Worm (Caenorhabditis elegans) whole organism, L1 larva: ENCODE results near the gene sql-1.

Source experiments
- C04F5.9 ChIP-seq: sonication (generic microtip); optimal IDR thresholded peaks from 2 replicates; lab custom pipeline; 2016; ENCODE audit warnings: missing genetic modification characterization, missing compliant biosample characterization
- C16A3.4 ChIP-seq: fragments of 150-350 bp; optimal IDR thresholded peaks from 2 replicates; lab custom pipeline; 2014; ENCODE audit warnings: missing biosample characterization, missing genetic modification characterization
- C34B4.2 ChIP-seq: sonication (generic microtip); optimal IDR thresholded peaks from 2 replicates; lab custom pipeline; 2017; ENCODE audit warnings: mild to moderate bottlenecking, missing genetic modification characterization, missing compliant biosample characterization
- Y116A8C.19 ChIP-seq: sonication (generic microtip); optimal IDR thresholded peaks from 2 replicates; lab custom pipeline; 2016; ENCODE audit warnings: missing compliant biosample characterization, missing genetic modification characterization, borderline replicate concordance
- aha-1 ChIP-seq: fragments of 150-350 bp; optimal IDR thresholded peaks from 2 replicates; lab custom pipeline; 2014; ENCODE audit warnings: missing biosample characterization, missing genetic modification characterization
- ama-1 ChIP-seq: fragments of 150-350 bp; optimal IDR thresholded peaks from 2 replicates; lab custom pipeline; 2014
- blmp-1 ChIP-seq: fragments of 150-350 bp; optimal IDR thresholded peaks from 2 replicates; lab custom pipeline; 2014; ENCODE audit warnings: missing biosample characterization, missing genetic modification characterization
- ceh-63 ChIP-seq: fragments of 200-800 bp; sonication (Bioruptor generic); optimal IDR thresholded peaks from 2 replicates; lab custom pipeline; 2018; ENCODE audit warnings: mild to moderate bottlenecking, missing genetic modification characterization, missing compliant biosample characterization
- ceh-8 ChIP-seq: fragments of 200-800 bp; sonication (Bioruptor generic); optimal IDR thresholded peaks from 2 replicates; lab custom pipeline; 2018; ENCODE audit warnings: mild to moderate bottlenecking, missing genetic modification characterization, moderate library complexity, missing compliant biosample characterization
- ceh-82 ChIP-seq, 3 experiments: fragments of 150-350 bp in 1 of 3; sonication (generic microtip) in 2 of 3; optimal IDR thresholded peaks; 2 replicates each; lab custom pipeline; 2014 to 2017; ENCODE audit warnings: missing biosample characterization in 3 of 3, missing genetic modification characterization in 3 of 3
- ceh-88 ChIP-seq: fragments of 200-800 bp; sonication (Bioruptor generic); IDR thresholded peaks from 2 replicates; pipeline ENCODE4 v1.3.6; 2022; ENCODE audit warnings: missing genetic modification characterization, missing compliant biosample characterization
- ceh-90 ChIP-seq: sonication (generic microtip); optimal IDR thresholded peaks from 2 replicates; lab custom pipeline; 2016; ENCODE audit warnings: missing genetic modification characterization, missing compliant biosample characterization
- ces-1 ChIP-seq: fragments of 150-350 bp; optimal IDR thresholded peaks from 2 replicates; lab custom pipeline; 2014; ENCODE audit warnings: missing biosample characterization, missing genetic modification reagents, missing genetic modification characterization
- dpl-1 ChIP-seq, 3 experiments: fragments of 150-350 bp in 2 of 3; sonication (generic microtip) in 1 of 3; optimal IDR thresholded peaks; 2 replicates each; lab custom pipeline; 2014 to 2017; ENCODE audit warnings: missing biosample characterization in 3 of 3, missing genetic modification characterization in 3 of 3, missing genetic modification reagents in 3 of 3
- efl-1 ChIP-seq, 4 experiments: fragments of 150-350 bp; optimal IDR thresholded peaks in 3 of 4; peaks in 1 of 4; 1 replicate in 1 of 4; 2 replicates in 3 of 4; lab custom pipeline; 2014; ENCODE audit warnings: missing biosample characterization in 2 of 4, missing genetic modification characterization in 2 of 4, missing genetic modification reagents in 2 of 4
- efl-3 ChIP-seq: fragments of 200-800 bp; sonication (Bioruptor generic); optimal IDR thresholded peaks from 2 replicates; lab custom pipeline; 2018; ENCODE audit warnings: mild to moderate bottlenecking, missing genetic modification characterization, missing compliant biosample characterization
- egl-27 ChIP-seq, 2 experiments: fragments of 150-350 bp in 1 of 2; sonication (generic microtip); optimal IDR thresholded peaks; 3 replicates each; lab custom pipeline; 2017 to 2018; ENCODE audit warnings: missing biosample characterization in 2 of 2, missing genetic modification characterization in 2 of 2, missing genetic modification reagents in 2 of 2
- elt-2 ChIP-seq: sonication (generic microtip); optimal IDR thresholded peaks from 2 replicates; lab custom pipeline; 2016; ENCODE audit warnings: missing genetic modification characterization, mild to moderate bottlenecking, inconsistent platforms, missing compliant biosample characterization, missing genetic modification reagents
- ets-5 ChIP-seq: fragments of 200-800 bp; sonication (Bioruptor generic); IDR thresholded peaks from 2 replicates; pipeline ENCODE4 v1.3.6; 2022; ENCODE audit warnings: missing genetic modification characterization, missing compliant biosample characterization
- fkh-10 ChIP-seq: sonication (generic microtip); optimal IDR thresholded peaks from 2 replicates; lab custom pipeline; 2017; ENCODE audit warnings: missing biosample characterization, missing genetic modification reagents, missing genetic modification characterization
- fkh-4 ChIP-seq: sonication (generic microtip); optimal IDR thresholded peaks from 2 replicates; lab custom pipeline; 2016; ENCODE audit warnings: missing compliant biosample characterization, missing genetic modification characterization, borderline replicate concordance
- fos-1 ChIP-seq: fragments of 150-350 bp; optimal IDR thresholded peaks from 2 replicates; lab custom pipeline; 2014; ENCODE audit warnings: missing biosample characterization, missing genetic modification characterization
- hlh-17 ChIP-seq: fragments of 200-800 bp; sonication (Bioruptor generic); optimal IDR thresholded peaks from 2 replicates; lab custom pipeline; 2018; ENCODE audit warnings: missing genetic modification characterization, mild to moderate bottlenecking, missing compliant biosample characterization, moderate library complexity, borderline replicate concordance
- irx-1 ChIP-seq: sonication (generic microtip); optimal IDR thresholded peaks from 2 replicates; lab custom pipeline; 2016; ENCODE audit warnings: missing genetic modification characterization, missing compliant biosample characterization
- isw-1 ChIP-seq: fragments of 200-800 bp; sonication (Bioruptor generic); IDR thresholded peaks from 2 replicates; pipeline ENCODE4 v1.3.6; 2022; ENCODE audit warnings: missing genetic modification characterization, missing compliant biosample characterization
- jun-1 ChIP-seq: fragments of 150-350 bp; optimal IDR thresholded peaks from 2 replicates; lab custom pipeline; 2014; ENCODE audit warnings: missing biosample characterization, missing genetic modification reagents, missing genetic modification characterization
- lin-15B ChIP-seq: fragments of 150-350 bp; sonication (generic microtip); optimal IDR thresholded peaks from 3 replicates; lab custom pipeline; 2014; ENCODE audit warnings: missing biosample characterization, missing genetic modification characterization
- lir-3 ChIP-seq: sonication (generic microtip); optimal IDR thresholded peaks from 2 replicates; lab custom pipeline; 2016; ENCODE audit warnings: mild to moderate bottlenecking, missing genetic modification characterization, moderate library complexity, missing compliant biosample characterization; ENCODE audit not compliant: poor library complexity
- lsy-2 ChIP-seq, 2 experiments: fragments of 150-350 bp; optimal IDR thresholded peaks; 2 replicates each; lab custom pipeline; 2014; ENCODE audit warnings: missing biosample characterization in 2 of 2, missing genetic modification characterization in 2 of 2
- mab-9 ChIP-seq: fragments of 200-800 bp; sonication (Bioruptor generic); IDR thresholded peaks from 2 replicates; pipeline ENCODE4 v1.3.6; 2022; ENCODE audit warnings: missing genetic modification reagents, missing genetic modification characterization, missing compliant biosample characterization
- mdl-1 ChIP-seq, 2 experiments: fragments of 150-350 bp; optimal IDR thresholded peaks; 2 replicates each; lab custom pipeline; 2014 to 2017; ENCODE audit warnings: missing biosample characterization in 2 of 2, missing genetic modification characterization in 2 of 2, inconsistent platforms in 1 of 2
- nhr-19 ChIP-seq: fragments of 200-800 bp; sonication (Bioruptor generic); conservative IDR thresholded peaks from 2 replicates; pipeline ENCODE4 v1.3.6; 2022; ENCODE audit warnings: missing genetic modification characterization, missing compliant biosample characterization
- nhr-47 ChIP-seq: sonication (generic microtip); optimal IDR thresholded peaks from 2 replicates; lab custom pipeline; 2016; ENCODE audit warnings: mild to moderate bottlenecking, missing genetic modification characterization, moderate library complexity, missing compliant biosample characterization
- nhr-71 ChIP-seq: sonication (generic microtip); optimal IDR thresholded peaks from 2 replicates; lab custom pipeline; 2016; ENCODE audit warnings: mild to moderate bottlenecking, missing genetic modification characterization, moderate library complexity, missing compliant biosample characterization
- nhr-85 ChIP-seq: sonication (generic microtip); peaks from one replicate; lab custom pipeline; 2016; ENCODE audit warnings: missing genetic modification characterization, inconsistent platforms, missing compliant biosample characterization
- nhr-90 ChIP-seq: sonication (generic microtip); optimal IDR thresholded peaks from 2 replicates; lab custom pipeline; 2016; ENCODE audit warnings: mild to moderate bottlenecking, missing genetic modification characterization, missing compliant biosample characterization; ENCODE audit not compliant: poor library complexity
- pag-3 ChIP-seq: sonication (generic microtip); optimal IDR thresholded peaks from 2 replicates; lab custom pipeline; 2017; ENCODE audit warnings: missing genetic modification characterization, mild to moderate bottlenecking, missing compliant biosample characterization, antibody characterized with exemption, borderline replicate concordance; ENCODE audit not compliant: insufficient read depth
- pqm-1 ChIP-seq: sonication (generic microtip); optimal IDR thresholded peaks from 3 replicates; lab custom pipeline; 2017; ENCODE audit warnings: missing biosample characterization, missing genetic modification characterization
- snu-23 ChIP-seq: sonication (generic microtip); optimal IDR thresholded peaks from 2 replicates; lab custom pipeline; 2016; ENCODE audit warnings: missing genetic modification characterization, missing compliant biosample characterization
- sup-37 ChIP-seq: fragments of 200-800 bp; sonication (Bioruptor generic); optimal IDR thresholded peaks from 2 replicates; lab custom pipeline; 2018; ENCODE audit warnings: mild to moderate bottlenecking, missing genetic modification characterization, missing compliant biosample characterization
- tbx-2 ChIP-seq: sonication (generic microtip); optimal IDR thresholded peaks from 2 replicates; lab custom pipeline; 2016; ENCODE audit warnings: missing genetic modification characterization, missing compliant biosample characterization
- tlp-1 ChIP-seq: fragments of 150-350 bp; optimal IDR thresholded peaks from 2 replicates; lab custom pipeline; 2014; ENCODE audit warnings: missing biosample characterization, missing genetic modification characterization
- unc-130 ChIP-seq: fragments of 150-350 bp; optimal IDR thresholded peaks from 2 replicates; lab custom pipeline; 2017; ENCODE audit warnings: missing biosample characterization, missing genetic modification characterization, inconsistent platforms
- unc-30 ChIP-seq: sonication (generic microtip); optimal IDR thresholded peaks from 2 replicates; lab custom pipeline; 2017; ENCODE audit warnings: missing biosample characterization, missing genetic modification characterization
- unc-62 ChIP-seq: fragments of 150-350 bp; optimal IDR thresholded peaks from 2 replicates; lab custom pipeline; 2014; ENCODE audit warnings: missing biosample characterization, missing genetic modification reagents, missing genetic modification characterization
- unc-86 ChIP-seq: sonication (generic microtip); optimal IDR thresholded peaks from 2 replicates; lab custom pipeline; 2016; ENCODE audit warnings: missing genetic modification characterization, missing compliant biosample characterization
- unc-98 ChIP-seq: fragments of 200-800 bp; sonication (Bioruptor generic); IDR thresholded peaks from 2 replicates; pipeline ENCODE4 v1.3.6; 2022; ENCODE audit warnings: missing genetic modification characterization, missing compliant biosample characterization
- xbp-1 ChIP-seq: sonication (generic microtip); optimal IDR thresholded peaks from 2 replicates; lab custom pipeline; 2016; ENCODE audit warnings: missing genetic modification characterization, missing compliant biosample characterization
- ztf-11 ChIP-seq, 2 experiments: sonication (generic microtip); optimal IDR thresholded peaks; 2 replicates each; lab custom pipeline; 2016 to 2017; ENCODE audit warnings: missing genetic modification characterization in 2 of 2, missing biosample characterization in 1 of 2, missing compliant biosample characterization in 1 of 2
- ztf-4 ChIP-seq: fragments of 150-350 bp; optimal IDR thresholded peaks from 2 replicates; lab custom pipeline; 2014; ENCODE audit warnings: missing biosample characterization, missing genetic modification characterization

sql-1 gene

DNA sequence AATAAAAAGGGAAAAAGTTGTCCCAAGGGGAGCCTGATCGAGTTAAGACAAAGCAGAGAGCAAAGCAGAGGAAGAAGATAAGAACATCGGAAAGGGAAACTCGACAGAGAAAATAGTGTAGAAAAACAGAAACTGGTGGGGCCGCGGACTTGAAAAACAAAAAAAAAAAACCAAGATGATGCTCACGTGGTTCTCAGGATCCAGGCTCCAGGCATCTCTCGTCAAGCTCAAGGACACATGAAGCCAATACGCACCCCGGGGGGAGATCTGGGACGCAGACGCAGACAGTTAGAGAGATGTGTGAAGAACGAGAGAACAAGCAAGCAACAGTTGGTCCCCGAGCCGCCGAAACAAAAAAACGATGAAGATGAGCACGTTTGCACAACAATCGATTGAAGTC lies 56.7 kb downstream of the sql-1 start (continued):
- TF ChIP-seq efl-1 (optimal IDR thresholded peaks at IDR 0.05; lab: Kevin White, UChicago), result peak; percentile 53 to 59
- peak; percentile 41 to 93 for TF ChIP-seq efl-1 (GFP tag; optimal IDR thresholded peaks at IDR 0.05 in 1 of 2; lab: Kevin White, UChicago)
- peak; percentile 70 for TF ChIP-seq tbx-2 (tag; lab: Kevin White, UChicago)
- no peak for TF ChIP-seq ets-5 (GFP tag; lab: Robert Waterston, UW)
- TF ChIP-seq lin-15B (tag; lab: Kevin White, UChicago), result no peak
- peak; percentile 82 for TF ChIP-seq nhr-19 (GFP tag; lab: Robert Waterston, UW)
- TF ChIP-seq pqm-1 (tag; lab: Kevin White, UChicago), result no peak
- TF ChIP-seq C34B4.2, result no peak
- TF ChIP-seq blmp-1 (tag; lab: Kevin White, UChicago), result no peak
- no peak for TF ChIP-seq unc-62 (GFP tag; lab: Kevin White, UChicago)
- TF ChIP-seq ceh-90, result no peak
- TF ChIP-seq mdl-1 (tag; optimal IDR thresholded peaks at IDR 0.05; lab: Kevin White, UChicago), result peak in 1 of 2 experiments; percentile 82
- no peak for TF ChIP-seq Y116A8C.19 (tag; lab: Kevin White, UChicago)
- no peak for TF ChIP-seq C04F5.9
- TF ChIP-seq unc-130 (tag; lab: Kevin White, UChicago), result peak; percentile 67
- TF ChIP-seq mab-9 (GFP tag; lab: Robert Waterston, UW), result no peak; the same call in 1 of the 2 replicates
- no peak for TF ChIP-seq nhr-85 (tag; lab: Kevin White, UChicago)
- TF ChIP-seq isw-1 (GFP tag; lab: Robert Waterston, UW), result peak; percentile 11; the same call in 1 of the 2 replicates
- no peak for TF ChIP-seq unc-30 (tag; lab: Kevin White, UChicago)
- TF ChIP-seq fkh-10 (GFP tag; lab: Kevin White, UChicago), result no peak
- TF ChIP-seq aha-1 (tag; lab: Kevin White, UChicago), result no peak
- TF ChIP-seq ztf-4 (tag; lab: Kevin White, UChicago), result no peak
- TF ChIP-seq hlh-17 (GFP tag; lab: Kevin White, UChicago), result no peak
- TF ChIP-seq ceh-8, result no peak
- peak; percentile 57; the same call in 1 of the 2 replicates for TF ChIP-seq unc-98 (GFP tag; lab: Robert Waterston, UW)
- TF ChIP-seq xbp-1 (tag; lab: Kevin White, UChicago), result peak; percentile 56
- peak; percentile 47 for TF ChIP-seq irx-1 (tag; lab: Kevin White, UChicago)
- TF ChIP-seq pag-3 (tag; lab: Kevin White, UChicago), result no peak
- no peak for TF ChIP-seq fos-1 (tag; lab: Kevin White, UChicago)
- no peak for TF ChIP-seq ces-1 (GFP tag; lab: Kevin White, UChicago)
- TF ChIP-seq elt-2 (tag; lab: Kevin White, UChicago), result no peak

DNA sequence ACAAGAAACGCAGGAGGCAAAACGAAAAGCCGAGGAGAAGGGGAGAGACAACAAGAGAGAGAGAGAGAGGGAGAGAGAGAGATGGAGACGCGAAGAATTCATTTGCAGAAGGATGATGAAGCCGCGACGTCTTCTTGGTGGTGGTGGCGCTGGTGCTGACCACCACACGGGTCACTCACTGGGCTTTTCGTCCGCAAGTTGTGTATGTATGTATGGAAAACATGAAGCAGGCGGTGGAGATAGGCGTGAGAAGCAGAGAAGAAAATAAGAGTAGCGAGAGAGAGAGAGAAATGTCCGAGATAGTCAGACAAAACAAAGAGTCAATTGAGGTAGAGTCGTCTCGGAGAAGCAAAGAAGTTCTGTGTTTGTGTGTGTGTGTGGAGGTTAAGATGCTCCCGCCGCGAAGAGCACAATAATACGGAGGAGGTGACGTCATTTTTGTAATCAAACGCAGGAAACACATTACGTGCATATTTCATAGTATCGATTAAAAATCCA lies 58.8 kb downstream of the sql-1 start:
- TF ChIP-seq ceh-90 (no peak), C16A3.4 (tag; lab: Kevin White, UChicago) (peak; percentile 11), snu-23 (GFP tag; lab: Kevin White, UChicago) (peak; percentile 75), dpl-1 (GFP tag; optimal IDR thresholded peaks at IDR 0.05; lab: Kevin White, UChicago) (peak in 1 of 3 experiments; percentile 28), lir-3 (tag; lab: Kevin White, UChicago) (no peak), efl-3 (GFP tag; lab: Kevin White, UChicago) (no peak), lsy-2 (tag; optimal IDR thresholded peaks at IDR 0.05; lab: Kevin White, UChicago) (peak; percentile 40 to 75), unc-98 (GFP tag; lab: Robert Waterston, UW) (no peak), nhr-90 (tag; lab: Kevin White, UChicago) (no peak), irx-1 (tag; lab: Kevin White, UChicago) (peak; percentile 67), jun-1 (tag; lab: Kevin White, UChicago) (peak; percentile 38), sup-37 (GFP tag; lab: Kevin White, UChicago) (no peak), nhr-71 (peak; percentile 88), fkh-4 (tag; lab: Kevin White, UChicago) (no peak), ceh-82 (tag; optimal IDR thresholded peaks at IDR 0.05; lab: Kevin White, UChicago) (peak; percentile 22 to 73 (median 35)), ceh-88 (no peak), egl-27 (tag; optimal IDR thresholded peaks at IDR 0.05; lab: Kevin White, UChicago) (no peak), pqm-1 (tag; lab: Kevin White, UChicago) (no peak), tlp-1 (tag; lab: Kevin White, UChicago) (no peak), ama-1 (lab: Kevin White, UChicago) (no peak), nhr-47 (peak; percentile 82), unc-86 (tag; lab: Kevin White, UChicago) (peak; percentile 88), ceh-63 (GFP tag; lab: Kevin White, UChicago) (peak; percentile 80), isw-1 (GFP tag; lab: Robert Waterston, UW) (peak; percentile 36), ets-5 (GFP tag; lab: Robert Waterston, UW) (no peak), ztf-11 (tag; optimal IDR thresholded peaks at IDR 0.05; lab: Kevin White, UChicago) (peak in 1 of 2 experiments; percentile 31), elt-2 (tag; lab: Kevin White, UChicago) (peak; percentile 69)
